5 worm cellular contexts compared by ENCODE assay signal in genomic region chrV:4501974-4502373, ce11.
TF ChIP-seq lines count a peak whose summit lies in the region.

No protein-coding gene starts in this region.

TF ChIP-seq in whole organism, L1 larva, 84 proteins besides CTCF, POLR2A, EP300 and RAD21:
- TF ChIP-seq ztf-4 (tag; optimal IDR thresholded peaks at IDR 0.05; lab: Kevin White, UChicago) (no peak), sup-37 (GFP tag; optimal IDR thresholded peaks at IDR 0.05; lab: Kevin White, UChicago) (peak; percentile 20)

TF ChIP-seq in whole organism, L2 larva, 48 proteins besides CTCF, POLR2A, EP300 and RAD21:
- TF ChIP-seq R02D3.7 (tag; optimal IDR thresholded peaks at IDR 0.05; lab: Kevin White, UChicago) (no peak), nhr-11 (tag; optimal IDR thresholded peaks at IDR 0.05; lab: Kevin White, UChicago) (no peak), nhr-21 (tag; optimal IDR thresholded peaks at IDR 0.05; lab: Kevin White, UChicago) (no peak), fos-1 (tag; optimal IDR thresholded peaks at IDR 0.05; lab: Kevin White, UChicago) (peak; percentile 81), skn-1 (tag; optimal IDR thresholded peaks at IDR 0.05; lab: Kevin White, UChicago) (no peak), snpc-4 (tag; optimal IDR thresholded peaks at IDR 0.05; lab: Kevin White, UChicago) (no peak), nhr-129 (tag; optimal IDR thresholded peaks at IDR 0.05; lab: Kevin White, UChicago) (no peak), aly-2 (tag; optimal IDR thresholded peaks at IDR 0.05; lab: Kevin White, UChicago) (no peak)

TF ChIP-seq in whole organism, L3 larva, 47 proteins besides CTCF, POLR2A, EP300 and RAD21:
- TF ChIP-seq elt-2 (tag; optimal IDR thresholded peaks at IDR 0.05; lab: Kevin White, UChicago) (peak; percentile 75), pqm-1 (tag; optimal IDR thresholded peaks at IDR 0.05; lab: Kevin White, UChicago) (peak; percentile 51), ama-1 (optimal IDR thresholded peaks at IDR 0.05; lab: Kevin White, UChicago) (no peak)

TF ChIP-seq in whole organism, L4 larva, 104 proteins besides CTCF, POLR2A, EP300 and RAD21:
- TF ChIP-seq nhr-6 (tag; optimal IDR thresholded peaks at IDR 0.05; lab: Kevin White, UChicago) = no peak
- TF ChIP-seq ztf-11 (tag; optimal IDR thresholded peaks at IDR 0.05; lab: Kevin White, UChicago) = no peak
- no peak for TF ChIP-seq zfp-2 (tag; optimal IDR thresholded peaks at IDR 0.05; lab: Kevin White, UChicago)
- no peak for TF ChIP-seq egl-27 (tag; optimal IDR thresholded peaks at IDR 0.05; lab: Kevin White, UChicago)
- TF ChIP-seq mes-2 (tag; optimal IDR thresholded peaks at IDR 0.05; lab: Kevin White, UChicago; ENCODE audit: poor library complexity, severe bottlenecking) = peak; percentile 9
- no peak for TF ChIP-seq ceh-82 (tag; optimal IDR thresholded peaks at IDR 0.05; lab: Kevin White, UChicago)
- TF ChIP-seq mep-1 (tag; optimal IDR thresholded peaks at IDR 0.05; lab: Kevin White, UChicago) = no peak
- TF ChIP-seq spr-1 (tag; optimal IDR thresholded peaks at IDR 0.05; lab: Kevin White, UChicago) = no peak
- peak; percentile 15 for TF ChIP-seq dve-1 (tag; optimal IDR thresholded peaks at IDR 0.05; lab: Kevin White, UChicago; ENCODE audit: insufficient read depth)
- TF ChIP-seq dmd-8 (GFP tag; IDR thresholded peaks at IDR 0.05; lab: Robert Waterston, UW) = no peak
- TF ChIP-seq nhr-11 (tag; optimal IDR thresholded peaks at IDR 0.05; lab: Kevin White, UChicago) = no peak
- no peak; the same call in 1 of the 2 replicates for TF ChIP-seq dmd-6 (GFP tag; IDR thresholded peaks at IDR 0.05; lab: Robert Waterston, UW)
- TF ChIP-seq nhr-28 (tag; optimal IDR thresholded peaks at IDR 0.05; lab: Kevin White, UChicago) = peak; percentile 80
- no peak for TF ChIP-seq daf-16 (GFP tag; optimal IDR thresholded peaks at IDR 0.05; lab: Kevin White, UChicago)
- TF ChIP-seq daf-16 (tag; optimal IDR thresholded peaks at IDR 0.05; lab: Kevin White, UChicago) = peak; percentile 56
- TF ChIP-seq pqm-1 (tag; optimal IDR thresholded peaks at IDR 0.05; lab: Kevin White, UChicago) = peak; percentile 88
- TF ChIP-seq set-16 (GFP tag; IDR thresholded peaks at IDR 0.05; lab: Robert Waterston, UW) = no peak
- TF ChIP-seq ceh-32 (tag; optimal IDR thresholded peaks at IDR 0.05; lab: Kevin White, UChicago; ENCODE audit: poor library complexity) = no peak
- TF ChIP-seq lin-1 (GFP tag; IDR thresholded peaks at IDR 0.05; lab: Robert Waterston, UW) = no peak
- TF ChIP-seq snpc-1.2 (GFP tag; IDR thresholded peaks at IDR 0.05; lab: Robert Waterston, UW) = no peak
- TF ChIP-seq saeg-2 (GFP tag; IDR thresholded peaks at IDR 0.05; lab: Robert Waterston, UW) = no peak
- no peak for TF ChIP-seq Y48G9A.11 (GFP tag; IDR thresholded peaks at IDR 0.05; lab: Robert Waterston, UW)
- TF ChIP-seq skn-1 (tag; optimal IDR thresholded peaks at IDR 0.05; lab: Kevin White, UChicago) = no peak
- TF ChIP-seq ceh-20 (GFP tag; IDR thresholded peaks at IDR 0.05; lab: Robert Waterston, UW) = no peak
- no peak for TF ChIP-seq ctbp-1 (GFP tag; IDR thresholded peaks at IDR 0.05; lab: Robert Waterston, UW)
- no peak for TF ChIP-seq fos-1 (tag; optimal IDR thresholded peaks at IDR 0.05; lab: Kevin White, UChicago)
- no peak for TF ChIP-seq mdl-1 (tag; optimal IDR thresholded peaks at IDR 0.05; lab: Kevin White, UChicago)
- peak; percentile 21 for TF ChIP-seq hlh-11 (tag; optimal IDR thresholded peaks at IDR 0.05; lab: Kevin White, UChicago)
- TF ChIP-seq tra-1 (GFP tag; IDR thresholded peaks at IDR 0.05; lab: Robert Waterston, UW) = no peak
- no peak for TF ChIP-seq D1046.2 (GFP tag; IDR thresholded peaks at IDR 0.05; lab: Robert Waterston, UW)
- no peak for TF ChIP-seq php-3 (GFP tag; IDR thresholded peaks at IDR 0.05; lab: Robert Waterston, UW)
- TF ChIP-seq unc-130 (GFP tag; optimal IDR thresholded peaks at IDR 0.05; lab: Kevin White, UChicago) = no peak

TF ChIP-seq in whole organism, young adult, 124 proteins besides CTCF, POLR2A, EP300 and RAD21:
- TF ChIP-seq cebp-1 (GFP tag; IDR thresholded peaks at IDR 0.05; lab: Robert Waterston, UW) (no peak), cebp-1 (tag; optimal IDR thresholded peaks at IDR 0.05; lab: Kevin White, UChicago) (peak; percentile 1), Y79H2A.3 (GFP tag; conservative IDR thresholded peaks at IDR 0.05; lab: Robert Waterston, UW) (no peak), nhr-80 (tag; optimal IDR thresholded peaks at IDR 0.05; lab: Kevin White, UChicago) (peak; percentile 68), F52B5.7 (tag; optimal IDR thresholded peaks at IDR 0.05; lab: Kevin White, UChicago) (no peak), dox-1 (GFP tag; IDR thresholded peaks at IDR 0.05; lab: Robert Waterston, UW) (peak; percentile 32; the same call in 1 of the 2 replicates)
